Worm (Caenorhabditis elegans): ENCODE results near the gene scyl-1.

Gene scyl-1

ce11 chrV:13045017-13045416, 3.5 kb upstream of the scyl-1 start:
- TF ChIP-seq ceh-13 (GFP tag; optimal IDR thresholded peaks at IDR 0.05), result no peak
- no peak for TF ChIP-seq sea-1 (GFP tag; conservative IDR thresholded peaks at IDR 0.05)
- no peak for TF ChIP-seq hnd-1 (tag; optimal IDR thresholded peaks at IDR 0.05)
- TF ChIP-seq hmg-4 (GFP tag; optimal IDR thresholded peaks at IDR 0.05), result no peak
- no peak for TF ChIP-seq scrt-1 (GFP tag; IDR thresholded peaks at IDR 0.05)
- TF ChIP-seq tra-4 (tag; optimal IDR thresholded peaks at IDR 0.05), result no peak
- no peak for TF ChIP-seq tbx-37 (GFP tag; conservative IDR thresholded peaks at IDR 0.05)
- no peak for TF ChIP-seq pes-1 (GFP tag; IDR thresholded peaks at IDR 0.05)
- no peak for TF ChIP-seq flt-1 (GFP tag; IDR thresholded peaks at IDR 0.05)
- no peak for TF ChIP-seq aly-1 (tag; optimal IDR thresholded peaks at IDR 0.05)
- no peak for TF ChIP-seq F13C5.2 (tag; optimal IDR thresholded peaks at IDR 0.05)
- no peak for TF ChIP-seq ets-7 (tag; optimal IDR thresholded peaks at IDR 0.05)
- TF ChIP-seq hmbx-1 (tag; optimal IDR thresholded peaks at IDR 0.05), result no peak
- no peak for TF ChIP-seq ceh-36 (tag; optimal IDR thresholded peaks at IDR 0.05)

DNA sequence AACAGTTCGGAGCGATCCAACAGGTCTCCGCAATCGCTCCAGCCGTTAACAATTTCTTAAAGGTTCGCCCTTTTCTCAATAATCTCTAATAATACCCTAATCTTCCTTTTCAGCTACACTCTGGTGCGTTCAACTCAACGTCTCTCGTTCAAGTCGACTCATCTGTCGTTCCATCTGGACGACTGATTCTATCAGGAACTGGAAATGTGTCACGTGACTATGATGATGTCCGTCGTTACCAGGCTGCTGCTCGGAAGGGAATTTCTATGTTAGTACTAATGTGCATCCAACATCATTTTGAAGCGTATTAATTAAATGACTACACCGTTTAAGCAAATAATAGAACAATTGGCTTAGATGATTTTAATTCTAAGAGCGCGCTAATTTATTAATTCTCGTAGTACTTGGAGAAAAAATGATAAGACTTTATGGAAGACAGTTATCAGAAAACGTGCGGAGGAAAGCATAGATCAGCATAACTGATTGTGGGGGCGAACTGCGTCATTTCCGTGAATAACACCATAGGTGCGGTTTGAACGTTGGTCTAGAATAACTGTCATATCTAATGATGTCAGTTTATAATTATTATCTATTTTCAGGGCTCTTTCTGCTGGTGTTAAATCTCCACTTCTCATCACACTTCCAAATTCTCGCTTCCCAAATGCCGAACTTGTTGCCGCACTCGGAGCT, 2.5 kb upstream of the scyl-1 start:
- TF ChIP-seq tra-4 (tag; optimal IDR thresholded peaks at IDR 0.05) (no peak), tbx-11 (GFP tag; IDR thresholded peaks at IDR 0.05) (no peak), ets-7 (tag; optimal IDR thresholded peaks at IDR 0.05) (no peak), ceh-36 (tag; optimal IDR thresholded peaks at IDR 0.05) (no peak), hnd-1 (tag; optimal IDR thresholded peaks at IDR 0.05) (no peak), pes-1 (GFP tag; IDR thresholded peaks at IDR 0.05) (no peak), hmg-4 (GFP tag; optimal IDR thresholded peaks at IDR 0.05) (no peak), ceh-13 (GFP tag; optimal IDR thresholded peaks at IDR 0.05) (no peak), flt-1 (GFP tag; IDR thresholded peaks at IDR 0.05) (no peak)

- TF ChIP-seq B0310.2 (tag; optimal IDR thresholded peaks at IDR 0.05), result no peak
- TF ChIP-seq tra-4 (tag; optimal IDR thresholded peaks at IDR 0.05), result no peak
- no peak for TF ChIP-seq hnd-1 (tag; optimal IDR thresholded peaks at IDR 0.05)
- no peak for TF ChIP-seq ets-7 (tag; optimal IDR thresholded peaks at IDR 0.05)
- no peak for TF ChIP-seq hmbx-1 (tag; optimal IDR thresholded peaks at IDR 0.05)
- no peak for TF ChIP-seq ceh-36 (tag; optimal IDR thresholded peaks at IDR 0.05)
- no peak for TF ChIP-seq F13C5.2 (tag; optimal IDR thresholded peaks at IDR 0.05)
- no peak for TF ChIP-seq flt-1 (GFP tag; IDR thresholded peaks at IDR 0.05)
- TF ChIP-seq hmg-4 (GFP tag; optimal IDR thresholded peaks at IDR 0.05), result no peak
- no peak for TF ChIP-seq aly-1 (tag; optimal IDR thresholded peaks at IDR 0.05)
- no peak for TF ChIP-seq tbx-37 (GFP tag; conservative IDR thresholded peaks at IDR 0.05)
- TF ChIP-seq tbx-11 (GFP tag; IDR thresholded peaks at IDR 0.05), result no peak
- no peak for TF ChIP-seq scrt-1 (GFP tag; IDR thresholded peaks at IDR 0.05)
- no peak for TF ChIP-seq ama-1 (optimal IDR thresholded peaks at IDR 0.05)
- no peak for TF ChIP-seq sea-1 (GFP tag; conservative IDR thresholded peaks at IDR 0.05)
- TF ChIP-seq pes-1 (GFP tag; IDR thresholded peaks at IDR 0.05), result no peak
- no peak for TF ChIP-seq ceh-13 (GFP tag; optimal IDR thresholded peaks at IDR 0.05)
These were observed 1.8 kb upstream of the scyl-1 start, which contains the start of gene lap-2 for ce11 chrV:13043195-13043762. lap-2 (plus strand) TSS chrV:13043712.

ce11 chrV:13036466-13036865, 5.1 kb downstream of the scyl-1 start, which contains the start of gene W07G4.2:
W07G4.2 (minus strand) TSS chrV:13036566.
- TF ChIP-seq aly-1 (tag; optimal IDR thresholded peaks at IDR 0.05) (no peak), ama-1 (optimal IDR thresholded peaks at IDR 0.05) (no peak), F13C5.2 (tag; optimal IDR thresholded peaks at IDR 0.05) (no peak), ceh-13 (GFP tag; optimal IDR thresholded peaks at IDR 0.05) (no peak), tbx-37 (GFP tag; conservative IDR thresholded peaks at IDR 0.05) (no peak), hmg-4 (GFP tag; optimal IDR thresholded peaks at IDR 0.05) (no peak), scrt-1 (GFP tag; IDR thresholded peaks at IDR 0.05) (no peak), hmbx-1 (tag; optimal IDR thresholded peaks at IDR 0.05) (no peak), pes-1 (GFP tag; IDR thresholded peaks at IDR 0.05) (no peak), sea-1 (GFP tag; conservative IDR thresholded peaks at IDR 0.05) (no peak), B0310.2 (tag; optimal IDR thresholded peaks at IDR 0.05) (no peak), ceh-36 (tag; optimal IDR thresholded peaks at IDR 0.05) (no peak), ets-7 (tag; optimal IDR thresholded peaks at IDR 0.05) (no peak), flt-1 (GFP tag; IDR thresholded peaks at IDR 0.05) (no peak), tra-4 (tag; optimal IDR thresholded peaks at IDR 0.05) (no peak), hnd-1 (tag; optimal IDR thresholded peaks at IDR 0.05) (no peak), tbx-11 (GFP tag; IDR thresholded peaks at IDR 0.05) (no peak)

- TF ChIP-seq ceh-13 (GFP tag; optimal IDR thresholded peaks at IDR 0.05) (no peak), hmg-4 (GFP tag; optimal IDR thresholded peaks at IDR 0.05) (no peak), ets-7 (tag; optimal IDR thresholded peaks at IDR 0.05) (no peak)
These were observed 6.9 kb downstream of the scyl-1 start, which contains the start of gene W07G4.7 for ce11 chrV:13034604-13035003. W07G4.7 (minus strand) TSS chrV:13034704.

DNA sequence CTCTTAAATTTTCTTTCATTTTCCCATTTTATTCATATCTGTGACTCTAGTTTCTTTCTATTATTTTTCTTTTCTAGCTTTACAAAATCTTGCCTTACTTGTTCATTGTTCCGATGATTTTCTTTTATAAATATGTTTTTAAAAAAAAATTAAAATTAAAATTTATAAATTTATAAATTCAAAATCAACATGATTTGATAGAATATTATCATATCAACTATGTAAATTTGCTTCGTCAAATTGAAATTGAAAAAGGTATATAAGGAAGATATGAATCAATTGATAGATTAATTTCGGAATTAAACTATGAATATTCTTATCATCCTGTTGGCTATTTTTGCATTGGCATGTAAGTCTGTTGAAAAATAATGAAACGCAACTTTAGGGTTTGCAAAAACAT, 8.3 kb downstream of the scyl-1 start, which contains the start of gene W07G4.1:
Gene W07G4.1 (plus strand): TSS at position 301 of the 400 bp plus-strand sequence.
- TF ChIP-seq hnd-1 (tag; optimal IDR thresholded peaks at IDR 0.05), result no peak
- no peak for TF ChIP-seq sea-1 (GFP tag; conservative IDR thresholded peaks at IDR 0.05)
- TF ChIP-seq hmg-4 (GFP tag; optimal IDR thresholded peaks at IDR 0.05), result no peak
- TF ChIP-seq tra-4 (tag; optimal IDR thresholded peaks at IDR 0.05), result no peak
- no peak for TF ChIP-seq ceh-13 (GFP tag; optimal IDR thresholded peaks at IDR 0.05)
- no peak for TF ChIP-seq aly-1 (tag; optimal IDR thresholded peaks at IDR 0.05)
- no peak for TF ChIP-seq ets-7 (tag; optimal IDR thresholded peaks at IDR 0.05)
- no peak for TF ChIP-seq hmbx-1 (tag; optimal IDR thresholded peaks at IDR 0.05)
- no peak for TF ChIP-seq ama-1 (optimal IDR thresholded peaks at IDR 0.05)
- TF ChIP-seq pes-1 (GFP tag; IDR thresholded peaks at IDR 0.05), result no peak
- no peak for TF ChIP-seq tbx-37 (GFP tag; conservative IDR thresholded peaks at IDR 0.05)
- TF ChIP-seq ceh-36 (tag; optimal IDR thresholded peaks at IDR 0.05), result no peak
- TF ChIP-seq B0310.2 (tag; optimal IDR thresholded peaks at IDR 0.05), result no peak
- no peak for TF ChIP-seq flt-1 (GFP tag; IDR thresholded peaks at IDR 0.05)
- no peak for TF ChIP-seq F13C5.2 (tag; optimal IDR thresholded peaks at IDR 0.05)
- no peak for TF ChIP-seq tbx-11 (GFP tag; IDR thresholded peaks at IDR 0.05)

DNA sequence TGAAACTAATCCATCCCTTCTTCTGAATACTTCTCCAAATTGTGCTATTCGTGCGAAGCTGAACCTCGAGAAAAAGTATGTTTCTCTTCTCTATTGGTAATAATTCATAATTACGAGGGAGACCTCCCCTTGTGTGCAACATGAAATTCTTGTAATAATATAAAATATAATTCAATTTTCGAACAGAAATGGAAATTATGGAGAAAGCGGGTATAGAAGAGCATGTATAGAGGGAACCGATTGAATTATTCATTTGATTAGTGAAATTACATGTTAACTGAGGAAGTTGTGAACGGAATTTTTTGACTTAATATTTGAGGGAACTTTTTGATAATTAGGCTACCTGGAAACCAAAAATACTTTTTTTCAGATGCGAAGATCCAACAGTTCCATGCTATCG, 12.7 kb downstream of the scyl-1 start:
- TF ChIP-seq hnd-1 (tag; optimal IDR thresholded peaks at IDR 0.05) (no peak), ama-1 (optimal IDR thresholded peaks at IDR 0.05) (no peak), tbx-37 (GFP tag; conservative IDR thresholded peaks at IDR 0.05) (no peak), ets-7 (tag; optimal IDR thresholded peaks at IDR 0.05) (no peak), scrt-1 (GFP tag; IDR thresholded peaks at IDR 0.05) (no peak), hmbx-1 (tag; optimal IDR thresholded peaks at IDR 0.05) (no peak), B0310.2 (tag; optimal IDR thresholded peaks at IDR 0.05) (no peak), pes-1 (GFP tag; IDR thresholded peaks at IDR 0.05) (no peak), ceh-36 (tag; optimal IDR thresholded peaks at IDR 0.05) (no peak), tra-4 (tag; optimal IDR thresholded peaks at IDR 0.05) (no peak), sea-1 (GFP tag; conservative IDR thresholded peaks at IDR 0.05) (no peak), flt-1 (GFP tag; IDR thresholded peaks at IDR 0.05) (no peak)
